Fruit fly (Drosophila melanogaster): ENCODE results near the gene Iml1.

The Iml1 gene

DNA sequence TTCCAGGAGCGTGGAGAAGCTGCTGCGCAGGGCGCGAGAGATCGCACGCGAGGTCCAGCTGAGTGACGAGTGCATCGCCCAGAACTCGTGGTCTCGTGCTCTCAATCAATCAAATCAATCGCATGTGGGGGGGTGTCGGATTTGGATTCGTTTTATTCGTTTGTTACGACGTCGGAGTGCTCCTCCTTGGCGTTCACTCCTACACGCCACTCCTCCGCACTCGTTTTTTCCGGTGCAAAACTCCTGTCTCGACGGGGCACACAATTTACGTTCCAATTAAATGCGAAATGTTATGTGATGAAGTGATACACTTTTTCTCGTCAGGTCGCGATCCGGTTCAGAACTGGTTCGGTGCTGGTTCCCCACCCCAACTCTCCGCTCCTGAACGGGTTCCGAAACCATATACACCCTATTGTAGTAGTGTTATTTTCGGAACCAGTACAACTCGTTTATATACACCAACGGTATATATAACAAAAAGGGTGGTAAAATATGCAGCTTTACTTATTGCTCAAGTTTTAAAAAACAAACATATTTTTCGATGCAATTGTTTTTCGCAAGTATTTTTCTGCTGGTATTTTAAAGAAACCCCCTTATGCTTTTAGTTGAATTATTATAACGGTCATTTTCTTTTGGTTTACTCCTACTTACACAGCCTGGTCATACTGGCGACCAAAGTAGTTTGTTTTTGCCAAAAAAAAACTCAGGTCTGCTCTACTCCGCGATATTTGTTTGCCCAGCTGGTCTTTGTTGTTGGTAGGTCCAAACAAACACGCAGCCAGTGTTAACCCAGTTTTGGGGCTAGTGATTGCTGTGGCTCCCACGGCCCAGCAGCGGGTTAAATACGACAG, 2.9 kb upstream of the Iml1 start, which contains the start of the genes CG12091 and pns (continued):
- peak; percentile 11 for TF ChIP-seq pfk (GFP tag; optimal IDR thresholded peaks at IDR 0.05)
- peak; percentile 40 for TF ChIP-seq vfl (GFP tag; optimal IDR thresholded peaks at IDR 0.05)
- peak; percentile 74 for TF ChIP-seq CG7839 (tag; optimal IDR thresholded peaks at IDR 0.05)
- TF ChIP-seq so (GFP tag; IDR thresholded peaks at IDR 0.05), result peak; percentile 6; the same call in 2 of the 3 replicates
- TF ChIP-seq BtbVII (GFP tag; optimal IDR thresholded peaks at IDR 0.05), result peak; percentile 70
- TF ChIP-seq nom (GFP tag; optimal IDR thresholded peaks at IDR 0.05), result peak; percentile 31
- TF ChIP-seq NC2α (GFP tag; optimal IDR thresholded peaks at IDR 0.05), result peak; percentile 0
- peak; percentile 28 for TF ChIP-seq tap (tag; optimal IDR thresholded peaks at IDR 0.05)
- peak; percentile 55 for TF ChIP-seq twi (tag; optimal IDR thresholded peaks at IDR 0.05)
- TF ChIP-seq CG2120 (GFP tag; optimal IDR thresholded peaks at IDR 0.05), result peak; percentile 76
- TF ChIP-seq ab (GFP tag; optimal IDR thresholded peaks at IDR 0.05), result no peak
- peak; percentile 52; the same call in 1 of the 2 replicates for TF ChIP-seq gsb (GFP tag; IDR thresholded peaks at IDR 0.05)
- peak; percentile 46; the same call in 1 of the 2 replicates for TF ChIP-seq seq (GFP tag; IDR thresholded peaks at IDR 0.05)
- TF ChIP-seq CG17912 (GFP tag; optimal IDR thresholded peaks at IDR 0.05), result no peak
- no peak for TF ChIP-seq br (optimal IDR thresholded peaks at IDR 0.05)
- no peak for TF ChIP-seq CG3407 (GFP tag; optimal IDR thresholded peaks at IDR 0.05)
- peak; percentile 68 for TF ChIP-seq Sox102F (GFP tag; optimal IDR thresholded peaks at IDR 0.05)
- peak; percentile 62 for TF ChIP-seq odd (GFP tag; optimal IDR thresholded peaks at IDR 0.05)
- no peak for TF ChIP-seq hbn (GFP tag; IDR thresholded peaks at IDR 0.05; ENCODE audit: partially characterized antibody)
- TF ChIP-seq cas (GFP tag; IDR thresholded peaks at IDR 0.05), result peak; percentile 27; the same call in 1 of the 2 replicates
- peak; percentile 73 for TF ChIP-seq CG3847 (GFP tag; IDR thresholded peaks at IDR 0.05)
- TF ChIP-seq E2f2 (GFP tag; IDR thresholded peaks at IDR 0.05), result peak; percentile 47; the same call in 1 of the 2 replicates
- TF ChIP-seq Hsf (GFP tag; optimal IDR thresholded peaks at IDR 0.05), result peak; percentile 73
- peak; percentile 57 for TF ChIP-seq Rfx (GFP tag; IDR thresholded peaks at IDR 0.05)
- TF ChIP-seq knrl (GFP tag; IDR thresholded peaks at IDR 0.05; ENCODE audit: partially characterized antibody), result peak; percentile 81
- TF ChIP-seq toy (GFP tag; IDR thresholded peaks at IDR 0.05), result no peak

DNA sequence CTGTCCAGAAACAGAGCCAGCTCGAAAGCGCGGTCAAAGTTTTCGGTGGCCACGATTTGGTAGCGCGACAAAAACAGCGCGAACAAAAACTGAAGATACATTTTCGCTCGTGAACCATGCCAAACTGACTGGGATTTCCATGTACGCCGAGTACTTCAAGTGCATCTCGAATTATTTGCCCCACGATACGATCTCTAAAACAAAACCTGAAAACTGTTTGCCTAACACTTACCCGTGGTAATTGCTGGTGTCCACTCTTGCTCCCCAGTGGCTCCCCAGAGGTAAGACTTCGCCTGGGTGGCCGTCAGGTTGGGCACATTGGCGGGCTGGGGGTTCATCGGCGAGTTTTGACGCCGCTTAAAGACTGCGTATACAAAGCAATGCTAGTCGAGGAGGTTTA, 2.7 kb downstream of the Iml1 start, which contains the start of gene Ir62a:
Gene Ir62a (minus strand): TSS at position 101 of the 400 bp plus-strand sequence.
- TF ChIP-seq NfI (GFP tag; optimal IDR thresholded peaks at IDR 0.05) (no peak), CG9932 (GFP tag; IDR thresholded peaks at IDR 0.05) (no peak)

DNA sequence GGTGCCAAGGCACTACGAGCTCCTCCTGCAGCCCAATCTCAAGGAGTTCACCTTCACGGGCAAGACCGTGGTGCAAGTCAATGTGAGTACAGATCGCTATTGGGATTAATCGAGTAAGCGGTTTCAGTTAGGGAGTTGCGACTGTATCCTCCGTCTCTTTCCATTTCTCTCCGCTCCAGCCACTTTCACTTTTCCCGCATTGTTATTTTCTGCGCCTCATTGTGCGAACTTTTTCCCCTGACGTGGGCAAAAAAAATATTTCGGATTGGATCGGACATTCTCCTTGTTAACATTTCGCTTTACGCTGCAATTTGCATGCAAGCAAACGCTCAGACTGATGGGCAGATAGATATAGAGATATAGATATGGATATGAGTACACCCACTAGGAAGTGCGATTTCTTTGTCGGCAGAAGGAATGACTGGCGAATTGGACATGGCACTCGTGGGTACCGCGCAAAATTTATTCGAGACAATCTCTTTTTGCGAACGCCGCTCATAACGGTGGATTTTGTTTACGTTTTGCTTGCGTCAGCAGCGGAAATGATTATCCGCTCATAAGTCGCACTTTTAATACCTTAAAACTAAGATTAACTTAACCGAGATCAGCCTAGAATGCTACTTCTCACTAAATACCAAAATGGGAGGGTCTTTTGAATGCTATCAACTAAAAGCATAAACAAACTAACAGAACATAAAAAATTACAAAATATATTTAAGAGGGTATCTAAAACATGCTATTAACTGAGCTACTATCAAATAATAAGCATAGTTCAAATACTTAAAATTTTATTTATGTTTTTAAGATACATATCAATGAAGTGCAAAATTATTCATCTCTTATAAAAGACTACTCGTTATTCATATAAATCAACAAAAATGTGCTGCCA, 14.9 kb downstream of the Iml1 start:
- TF ChIP-seq Gsc (GFP tag; IDR thresholded peaks at IDR 0.05), result no peak
- TF ChIP-seq Drgx (GFP tag; IDR thresholded peaks at IDR 0.05), result peak; percentile 20; the same call in 1 of the 2 replicates
- no peak for TF ChIP-seq CHES-1-like (GFP tag; optimal IDR thresholded peaks at IDR 0.05)
- TF ChIP-seq tgo (GFP tag; IDR thresholded peaks at IDR 0.05), result no peak
- no peak for TF ChIP-seq PHDP (tag; optimal IDR thresholded peaks at IDR 0.05)

Data from whole organism, embryonic.